Fruit fly (Drosophila melanogaster) Kc167 (cell line): ENCODE measurements around the gene CG3942.

Source experiments
- Myc ChIP-seq: fragments of >200 bp; optimal IDR thresholded peaks from 2 replicates; lab custom pipeline; 2017; ENCODE audit warnings: missing external identifiers
- h ChIP-seq: fragments of >200 bp; optimal IDR thresholded peaks from 3 replicates; lab custom pipeline; 2018; ENCODE audit warnings: missing external identifiers
- insv ChIP-seq: fragments of >200 bp; optimal IDR thresholded peaks from 3 replicates; lab custom pipeline; 2018; ENCODE audit warnings: missing external identifiers
- psq ChIP-seq: fragments of >200 bp; optimal IDR thresholded peaks from 2 replicates; lab custom pipeline; 2017; ENCODE audit warnings: missing external identifiers

- no peak for TF ChIP-seq insv
- TF ChIP-seq Myc (lab: Kevin White, UChicago): no peak
- TF ChIP-seq h (lab: Kevin White, UChicago): no peak
- TF ChIP-seq psq (lab: Kevin White, UChicago): no peak
Observed at dm6 chr3R:12258437-12258836, 4.5 kb downstream of the CG3942 start, which contains the start of the genes CG44037 and svp.
